Worm (Caenorhabditis elegans): Measurements from ENCODE around the gene hlh-34.

- no peak for TF ChIP-seq mdl-1 (tag; optimal IDR thresholded peaks at IDR 0.05)
- TF ChIP-seq dmd-8 (GFP tag; IDR thresholded peaks at IDR 0.05): no peak
- no peak for TF ChIP-seq aly-2 (tag; optimal IDR thresholded peaks at IDR 0.05)
- no peak for TF ChIP-seq mes-2 (tag; optimal IDR thresholded peaks at IDR 0.05; ENCODE audit: poor library complexity, severe bottlenecking)
- TF ChIP-seq ama-1 (optimal IDR thresholded peaks at IDR 0.05): no peak
- TF ChIP-seq pqm-1 (tag; optimal IDR thresholded peaks at IDR 0.05): no peak
- TF ChIP-seq nhr-237 (tag; optimal IDR thresholded peaks at IDR 0.05): no peak
- TF ChIP-seq nhr-77 (tag; optimal IDR thresholded peaks at IDR 0.05): no peak
- TF ChIP-seq ceh-44 (GFP tag; IDR thresholded peaks at IDR 0.05): no peak
- TF ChIP-seq unc-62 (GFP tag; optimal IDR thresholded peaks at IDR 0.05 in 1 of 2): peak in 1 of 2 experiments; percentile 50
- TF ChIP-seq unc-62 (tag; optimal IDR thresholded peaks at IDR 0.05): no peak
- TF ChIP-seq nhr-25 (tag; optimal IDR thresholded peaks at IDR 0.05; ENCODE audit: borderline replicate concordance, insufficient read depth): no peak
Observed at ce11 chrV:13738374-13738773, 31.2 kb upstream of the hlh-34 start, which contains the start of gene irg-5.
